Worm (Caenorhabditis elegans) whole organism, mixed stage, embryonic: ENCODE results near the gene ZK355.2.

Source experiments
- bed-3 ChIP-seq: fragments of 200-800 bp; sonication (Bioruptor generic); optimal IDR thresholded peaks from 3 replicates; lab custom pipeline; 2018; ENCODE audit warnings: mild to moderate bottlenecking, missing genetic modification characterization, moderate library complexity, missing compliant biosample characterization
- ces-1 ChIP-seq: fragments of 150-350 bp; optimal IDR thresholded peaks from 2 replicates; lab custom pipeline; 2014; ENCODE audit warnings: missing biosample characterization, missing genetic modification reagents, missing genetic modification characterization
- elt-3 ChIP-seq: fragments of 150-350 bp; optimal IDR thresholded peaks from 2 replicates; lab custom pipeline; 2014; ENCODE audit warnings: missing biosample characterization, missing genetic modification characterization
- lin-13 ChIP-seq: fragments of 150-350 bp; optimal IDR thresholded peaks from 2 replicates; lab custom pipeline; 2014; ENCODE audit warnings: missing biosample characterization, missing genetic modification characterization
- lsy-2 ChIP-seq: fragments of 150-350 bp; optimal IDR thresholded peaks from 2 replicates; lab custom pipeline; 2014; ENCODE audit warnings: missing biosample characterization, missing genetic modification characterization
- mls-2 ChIP-seq: sonication (generic microtip); optimal IDR thresholded peaks from 2 replicates; lab custom pipeline; 2016; ENCODE audit warnings: mild to moderate bottlenecking, missing genetic modification characterization, moderate library complexity, missing compliant biosample characterization
- nhr-28 ChIP-seq: fragments of 150-350 bp; optimal IDR thresholded peaks from 2 replicates; lab custom pipeline; 2014; ENCODE audit warnings: missing biosample characterization, missing genetic modification characterization
- sem-2 ChIP-seq: fragments of 200-800 bp; sonication (Bioruptor generic); optimal IDR thresholded peaks from 2 replicates; lab custom pipeline; 2018; ENCODE audit warnings: mild to moderate bottlenecking, missing genetic modification characterization, missing compliant biosample characterization
- snpc-4 ChIP-seq: fragments of 150-350 bp; optimal IDR thresholded peaks from 2 replicates; lab custom pipeline; 2014; ENCODE audit warnings: missing biosample characterization, missing genetic modification characterization
- sptf-1 ChIP-seq: sonication (generic microtip); optimal IDR thresholded peaks from 2 replicates; lab custom pipeline; 2017; ENCODE audit warnings: mild to moderate bottlenecking, missing genetic modification characterization, moderate library complexity, missing compliant biosample characterization
- unc-39 ChIP-seq: fragments of 150-350 bp; optimal IDR thresholded peaks from 2 replicates; lab custom pipeline; 2014; ENCODE audit warnings: missing biosample characterization, missing genetic modification characterization
- unc-62 ChIP-seq: fragments of 150-350 bp; optimal IDR thresholded peaks from 2 replicates; lab custom pipeline; 2014; ENCODE audit warnings: missing biosample characterization, missing genetic modification reagents, missing genetic modification characterization
- ztf-11 ChIP-seq: fragments of 150-350 bp; optimal IDR thresholded peaks from 2 replicates; lab custom pipeline; 2014; ENCODE audit warnings: missing biosample characterization, missing genetic modification characterization

DNA sequence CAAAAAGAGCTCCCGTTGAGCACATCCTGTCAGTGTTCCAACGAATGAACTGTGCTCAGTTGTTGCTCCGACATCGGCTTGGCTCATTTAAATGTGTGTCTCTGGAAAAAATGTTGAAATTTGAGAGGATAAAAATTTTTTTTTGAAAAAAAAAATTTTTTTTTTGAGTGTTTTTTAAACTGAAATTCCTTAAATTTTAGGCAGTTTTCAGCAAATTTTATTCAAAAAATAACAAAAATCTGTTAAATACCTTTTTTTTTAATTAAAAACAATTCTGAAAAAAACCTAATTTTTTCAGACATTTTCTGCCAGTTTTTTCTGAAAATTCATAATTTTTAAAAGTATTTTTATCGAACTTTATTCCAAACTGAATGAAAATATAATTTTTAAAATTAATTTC is 38.9 kb upstream of the ZK355.2 start, which contains the start of gene pigw-1:
- TF ChIP-seq lsy-2 (tag; lab: Kevin White, UChicago) (no peak), unc-39 (tag; lab: Kevin White, UChicago) (no peak), sptf-1 (tag; lab: Kevin White, UChicago) (no peak), ztf-11 (tag; lab: Kevin White, UChicago) (no peak), lin-13 (tag; lab: Kevin White, UChicago) (no peak), snpc-4 (no peak), ces-1 (GFP tag; lab: Kevin White, UChicago) (no peak), mls-2 (no peak), unc-62 (GFP tag; lab: Kevin White, UChicago) (no peak), elt-3 (tag; lab: Kevin White, UChicago) (no peak), bed-3 (GFP tag; lab: Kevin White, UChicago) (no peak), sem-2 (no peak), nhr-28 (tag; lab: Kevin White, UChicago) (no peak)
